Worm (Caenorhabditis elegans): ENCODE data around the gene C25E10.17.
"Not testable (repeated sequence)": the region's sequence is repeated elsewhere in the genome, so short reads cannot be mapped to it uniquely, and the experiment has no call there.

C25E10.17 gene

DNA sequence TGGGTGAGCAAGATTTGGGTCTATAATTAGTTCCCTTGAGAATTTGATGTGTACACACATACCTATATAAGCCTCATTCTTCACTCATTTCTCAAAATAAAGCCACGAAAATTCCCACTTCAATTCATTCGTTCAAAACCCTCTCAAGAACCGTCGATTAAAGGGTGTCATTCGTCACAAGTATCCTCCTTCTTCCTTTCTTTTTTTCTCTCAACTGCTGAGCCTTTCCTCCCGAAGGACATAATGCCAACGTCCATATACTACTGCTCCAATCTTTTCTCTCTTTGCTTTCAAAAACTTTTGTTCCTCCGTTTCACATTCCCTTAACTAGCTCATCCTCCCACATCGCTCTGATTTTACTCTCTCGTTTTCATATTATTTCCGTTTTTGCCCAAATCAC, 44.8 kb upstream of the C25E10.17 start, which contains the start of gene T27E4.1:
Gene T27E4.1, plus strand, starts transcription at position 137 of the 400 bp plus-strand sequence.
- TF ChIP-seq aha-1 (tag), result no peak
- 0 out of 2 replicates have a peak, but pooled peaks have one; percentile 21 for TF ChIP-seq ceh-20 (GFP tag; IDR thresholded peaks at IDR 0.05)
- no peak for TF ChIP-seq T26A8.4 (GFP tag; IDR thresholded peaks at IDR 0.05)
- TF ChIP-seq hlh-11 (tag; optimal IDR thresholded peaks at IDR 0.05), result no peak
- peak; percentile 30 for TF ChIP-seq fkh-10 (GFP tag; optimal IDR thresholded peaks at IDR 0.05)
- TF ChIP-seq mep-1 (tag; optimal IDR thresholded peaks at IDR 0.05), result peak; percentile 12
- TF ChIP-seq Y48G9A.11 (GFP tag; IDR thresholded peaks at IDR 0.05), result no peak
- TF ChIP-seq hlh-30 (tag; optimal IDR thresholded peaks at IDR 0.05; ENCODE audit: insufficient read depth), result peak; percentile 31

ce11 chrV:9090824-9091798, 43.7 kb upstream of the C25E10.17 start:
- TF ChIP-seq lim-7 (GFP tag; IDR thresholded peaks at IDR 0.05), result peak; percentile 33; the same call in 1 of the 2 replicates
- TF ChIP-seq mdt-29 (GFP tag; IDR thresholded peaks at IDR 0.05), result peak; percentile 11; the same call in 1 of the 2 replicates
- TF ChIP-seq snpc-1.2 (GFP tag; IDR thresholded peaks at IDR 0.05), result peak; percentile 66
- 0 out of 2 replicates have a peak, but pooled peaks have one; percentile 11 for TF ChIP-seq tra-1 (GFP tag; IDR thresholded peaks at IDR 0.05)
- TF ChIP-seq mes-2 (tag; optimal IDR thresholded peaks at IDR 0.05; ENCODE audit: poor library complexity, severe bottlenecking), result peak; percentile 15
- TF ChIP-seq lin-38 (GFP tag; IDR thresholded peaks at IDR 0.05), result 0 out of 2 replicates have a peak, but pooled peaks have one; percentile 16
- peak in 1 of 2 experiments; percentile 49 for TF ChIP-seq unc-62 (GFP tag; optimal IDR thresholded peaks at IDR 0.05 in 1 of 2)
- TF ChIP-seq unc-62 (tag; optimal IDR thresholded peaks at IDR 0.05), result not testable (repeated sequence)
- 0 out of 2 replicates have a peak, but pooled peaks have one; percentile 4 for TF ChIP-seq ceh-44 (GFP tag; IDR thresholded peaks at IDR 0.05)
- peak; percentile 30 for TF ChIP-seq set-16 (GFP tag; IDR thresholded peaks at IDR 0.05)
- TF ChIP-seq daf-19 (GFP tag; conservative IDR thresholded peaks at IDR 0.05), result 0 out of 2 replicates have a peak, but pooled peaks have one; percentile 51
- peak; percentile 64; the same call in 1 of the 2 replicates for TF ChIP-seq egl-43 (GFP tag; IDR thresholded peaks at IDR 0.05)
- TF ChIP-seq zfp-3 (GFP tag; conservative IDR thresholded peaks at IDR 0.05), result peak; percentile 82
- TF ChIP-seq ctbp-1 (GFP tag; IDR thresholded peaks at IDR 0.05), result peak; percentile 31; the same call in 1 of the 2 replicates

- TF ChIP-seq tra-1 (GFP tag; IDR thresholded peaks at IDR 0.05) (no peak), ama-1 (optimal IDR thresholded peaks at IDR 0.05) (no peak), mdl-1 (tag; optimal IDR thresholded peaks at IDR 0.05) (no peak), dmd-9 (GFP tag; IDR thresholded peaks at IDR 0.05) (0 out of 2 replicates have a peak, but pooled peaks have one; percentile 47), lin-15B (tag; optimal IDR thresholded peaks at IDR 0.05) (no peak), fkh-10 (GFP tag; optimal IDR thresholded peaks at IDR 0.05) (no peak), lin-38 (GFP tag; IDR thresholded peaks at IDR 0.05) (peak; percentile 42), lin-13 (GFP tag; optimal IDR thresholded peaks at IDR 0.05) (no peak), nhr-102 (tag; optimal IDR thresholded peaks at IDR 0.05) (no peak), pqm-1 (tag; optimal IDR thresholded peaks at IDR 0.05) (no peak), Y75B8A.6 (GFP tag; IDR thresholded peaks at IDR 0.05) (peak; percentile 64), arid-1 (GFP tag; conservative IDR thresholded peaks at IDR 0.05) (no peak), ceh-20 (GFP tag; IDR thresholded peaks at IDR 0.05) (no peak), egl-27 (tag; optimal IDR thresholded peaks at IDR 0.05) (no peak), hmg-1.1 (GFP tag; IDR thresholded peaks at IDR 0.05) (peak; percentile 67; the same call in 1 of the 2 replicates), lim-7 (GFP tag; IDR thresholded peaks at IDR 0.05) (0 out of 2 replicates have a peak, but pooled peaks have one; percentile 6), lin-39 (tag; optimal IDR thresholded peaks at IDR 0.05) (no peak), dve-1 (tag; optimal IDR thresholded peaks at IDR 0.05; ENCODE audit: insufficient read depth) (no peak), Y48G9A.11 (GFP tag; IDR thresholded peaks at IDR 0.05) (no peak), ZK546.5 (tag; optimal IDR thresholded peaks at IDR 0.05) (no peak), nhr-6 (tag; optimal IDR thresholded peaks at IDR 0.05) (no peak), nhr-77 (tag; optimal IDR thresholded peaks at IDR 0.05) (no peak), spr-1 (tag; optimal IDR thresholded peaks at IDR 0.05) (no peak), cey-2 (tag; optimal IDR thresholded peaks at IDR 0.05; ENCODE audit: borderline replicate concordance, insufficient read depth) (no peak), nhr-28 (tag; optimal IDR thresholded peaks at IDR 0.05) (no peak), spr-3 (GFP tag; optimal IDR thresholded peaks at IDR 0.05) (no peak), dmd-8 (GFP tag; IDR thresholded peaks at IDR 0.05) (no peak), D1046.2 (GFP tag; IDR thresholded peaks at IDR 0.05) (no peak)
Observed at ce11 chrV:9088758-9089157, 41.4 kb upstream of the C25E10.17 start.

Measured in whole organism, L4 larva.